Worm (Caenorhabditis elegans): ENCODE measurements around the gene nhr-190.

nhr-190 gene

ce11 chrV:619054-619453 lies 23.7 kb downstream of the nhr-190 start, which contains the start of gene F48G7.4 (continued):
- TF ChIP-seq aly-2 (tag; optimal IDR thresholded peaks at IDR 0.05): no peak
- no peak for TF ChIP-seq alr-1 (tag; optimal IDR thresholded peaks at IDR 0.05)

ce11 chrV:617917-618316 lies 24.8 kb downstream of the nhr-190 start:
- TF ChIP-seq blmp-1 (tag; optimal IDR thresholded peaks at IDR 0.05; ENCODE audit: insufficient read depth): no peak
- TF ChIP-seq dmd-4 (tag; optimal IDR thresholded peaks at IDR 0.05): no peak
- TF ChIP-seq sma-9 (GFP tag; optimal IDR thresholded peaks at IDR 0.05): peak; percentile 15
- TF ChIP-seq sma-9 (tag; optimal IDR thresholded peaks at IDR 0.05): no peak
- peak in 1 of 2 experiments; percentile 29 for TF ChIP-seq lsy-2 (tag; optimal IDR thresholded peaks at IDR 0.05)
- no peak for TF ChIP-seq egl-27 (tag; optimal IDR thresholded peaks at IDR 0.05)
- no peak for TF ChIP-seq aly-2 (tag; optimal IDR thresholded peaks at IDR 0.05)
- TF ChIP-seq C34F6.9 (tag; optimal IDR thresholded peaks at IDR 0.05): peak; percentile 5
- no peak for TF ChIP-seq nhr-23 (tag; optimal IDR thresholded peaks at IDR 0.05)

ce11 chrV:615275-615674 lies 27.4 kb downstream of the nhr-190 start, which contains the start of gene F48G7.13:
TSS of gene F48G7.13 (plus strand) at chrV:615575.
- no peak for TF ChIP-seq ztf-11 (tag; optimal IDR thresholded peaks at IDR 0.05)
- TF ChIP-seq fos-1 (tag; optimal IDR thresholded peaks at IDR 0.05): peak; percentile 49

- TF ChIP-seq ZK546.5 (tag; optimal IDR thresholded peaks at IDR 0.05) (no peak), lin-11 (tag; optimal IDR thresholded peaks at IDR 0.05) (no peak), lin-39 (tag; optimal IDR thresholded peaks at IDR 0.05) (no peak), nhr-237 (tag; optimal IDR thresholded peaks at IDR 0.05) (no peak), crh-2 (tag; optimal IDR thresholded peaks at IDR 0.05) (peak; percentile 29), nhr-10 (tag; optimal IDR thresholded peaks at IDR 0.05) (no peak), peb-1 (tag; optimal IDR thresholded peaks at IDR 0.05) (no peak), mab-5 (tag; optimal IDR thresholded peaks at IDR 0.05) (no peak), aly-2 (tag; optimal IDR thresholded peaks at IDR 0.05) (no peak), ztf-11 (tag; optimal IDR thresholded peaks at IDR 0.05) (no peak), unc-39 (tag; optimal IDR thresholded peaks at IDR 0.05) (no peak), lsy-2 (tag; optimal IDR thresholded peaks at IDR 0.05) (no peak), sma-9 (GFP tag; optimal IDR thresholded peaks at IDR 0.05) (peak; percentile 57), sma-9 (tag; optimal IDR thresholded peaks at IDR 0.05) (no peak), snpc-4 (tag; optimal IDR thresholded peaks at IDR 0.05) (no peak), nhr-129 (tag; optimal IDR thresholded peaks at IDR 0.05) (peak; percentile 71), ztf-1 (GFP tag; conservative IDR thresholded peaks at IDR 0.05) (no peak), ztf-4 (tag; optimal IDR thresholded peaks at IDR 0.05) (no peak), fos-1 (tag; optimal IDR thresholded peaks at IDR 0.05) (peak; percentile 8), mdl-1 (tag; optimal IDR thresholded peaks at IDR 0.05) (no peak)
These were observed 32.5 kb downstream of the nhr-190 start, which contains the start of gene nhr-90 for ce11 chrV:610217-610616. TSS of gene nhr-90 (plus strand) at chrV:610512.

ce11 chrV:609671-610070 lies 33.1 kb downstream of the nhr-190 start, which contains the start of gene srlf-36:
TSS of gene srlf-36 (minus strand) at chrV:609771.
- TF ChIP-seq skn-1 (tag; optimal IDR thresholded peaks at IDR 0.05) (no peak), sma-9 (GFP tag; optimal IDR thresholded peaks at IDR 0.05) (no peak), sma-9 (tag; optimal IDR thresholded peaks at IDR 0.05) (no peak)

- TF ChIP-seq nhr-12 (tag; optimal IDR thresholded peaks at IDR 0.05) (no peak), ztf-11 (tag; optimal IDR thresholded peaks at IDR 0.05) (no peak), C34F6.9 (tag; optimal IDR thresholded peaks at IDR 0.05) (no peak), nhr-10 (tag; optimal IDR thresholded peaks at IDR 0.05) (no peak), ZK546.5 (tag; optimal IDR thresholded peaks at IDR 0.05) (no peak), nhr-129 (tag; optimal IDR thresholded peaks at IDR 0.05) (no peak)
These were observed 33.9 kb downstream of the nhr-190 start, which contains the start of gene srw-109 for ce11 chrV:608844-609243. TSS of gene srw-109 (minus strand) at chrV:608944.

- TF ChIP-seq nhr-10 (tag; optimal IDR thresholded peaks at IDR 0.05): no peak
- TF ChIP-seq blmp-1 (tag; optimal IDR thresholded peaks at IDR 0.05; ENCODE audit: insufficient read depth): no peak
- TF ChIP-seq ztf-4 (tag; optimal IDR thresholded peaks at IDR 0.05): no peak
- TF ChIP-seq sem-4 (tag; optimal IDR thresholded peaks at IDR 0.05): no peak
- no peak for TF ChIP-seq egl-27 (tag; optimal IDR thresholded peaks at IDR 0.05)
- no peak for TF ChIP-seq elt-3 (tag; optimal IDR thresholded peaks at IDR 0.05)
- no peak for TF ChIP-seq nhr-237 (tag; optimal IDR thresholded peaks at IDR 0.05)
- no peak for TF ChIP-seq R02D3.7 (tag; optimal IDR thresholded peaks at IDR 0.05)
- no peak for TF ChIP-seq ama-1 (optimal IDR thresholded peaks at IDR 0.05)
- TF ChIP-seq sma-9 (GFP tag; optimal IDR thresholded peaks at IDR 0.05): no peak
- TF ChIP-seq sma-9 (tag; optimal IDR thresholded peaks at IDR 0.05): no peak
- TF ChIP-seq alr-1 (tag; optimal IDR thresholded peaks at IDR 0.05): no peak
- TF ChIP-seq lin-13 (GFP tag; optimal IDR thresholded peaks at IDR 0.05): no peak
- TF ChIP-seq nhr-6 (tag; optimal IDR thresholded peaks at IDR 0.05): no peak
- TF ChIP-seq skn-1 (tag; optimal IDR thresholded peaks at IDR 0.05): no peak
- TF ChIP-seq peb-1 (tag; optimal IDR thresholded peaks at IDR 0.05): no peak
- TF ChIP-seq Y55F3AM.14 (GFP tag; optimal IDR thresholded peaks at IDR 0.05): no peak
These were observed 38.6 kb downstream of the nhr-190 start, which contains the start of gene srlf-37 for ce11 chrV:604105-604504. TSS of gene srlf-37 (minus strand) at chrV:604205.
